Fruit fly (Drosophila melanogaster) whole organism, embryonic: Measurements from ENCODE around the gene CG31381.

ENCODE experiments used
- Atf6 ChIP-seq: fragments of 200-800 bp; sonication (Bioruptor generic); IDR thresholded peaks from 2 replicates; pipeline ENCODE4 v1.3.6; 2022; ENCODE audit warnings: missing biosample characterization, missing genetic modification characterization
- Bdp1 ChIP-seq: fragments of 200-800 bp; sonication (Bioruptor generic); optimal IDR thresholded peaks from 3 replicates; lab custom pipeline; 2016; ENCODE audit warnings: missing biosample characterization, missing genetic modification characterization
- CG10147 ChIP-seq: fragments of 200-800 bp; sonication (Bioruptor generic); optimal IDR thresholded peaks from 2 replicates; lab custom pipeline; 2019; ENCODE audit warnings: missing biosample characterization, mild to moderate bottlenecking, missing genetic modification characterization, moderate library complexity
- CG10431 ChIP-seq: fragments of 200-800 bp; sonication (Bioruptor generic); optimal IDR thresholded peaks from 3 replicates; lab custom pipeline; 2018; ENCODE audit warnings: missing biosample characterization, mild to moderate bottlenecking, missing genetic modification characterization
- CG11723 ChIP-seq: fragments of 200-800 bp; sonication (Bioruptor generic); optimal IDR thresholded peaks from 2 replicates; lab custom pipeline; 2017; ENCODE audit warnings: missing biosample characterization, mild to moderate bottlenecking, missing genetic modification characterization
- CG12659 ChIP-seq: fragments of 200-800 bp; sonication (Bioruptor generic); optimal IDR thresholded peaks from 3 replicates; lab custom pipeline; 2017; ENCODE audit warnings: mild to moderate bottlenecking, missing biosample characterization, missing genetic modification reagents, missing genetic modification characterization
- CG15011 ChIP-seq: fragments of 200-800 bp; sonication (Bioruptor generic); optimal IDR thresholded peaks from 3 replicates; lab custom pipeline; 2018; ENCODE audit warnings: missing biosample characterization, mild to moderate bottlenecking, missing genetic modification characterization
- CG15479 ChIP-seq: fragments of 200-800 bp; sonication (Bioruptor generic); optimal IDR thresholded peaks from 3 replicates; lab custom pipeline; 2019; ENCODE audit warnings: missing biosample characterization, mild to moderate bottlenecking, missing genetic modification characterization, moderate library complexity
- CG15601 ChIP-seq: fragments of 200-800 bp; sonication (Bioruptor generic); optimal IDR thresholded peaks from 3 replicates; lab custom pipeline; 2019; ENCODE audit warnings: missing biosample characterization, mild to moderate bottlenecking, missing genetic modification characterization, moderate library complexity
- CG17829 ChIP-seq: fragments of 200-800 bp; optimal IDR thresholded peaks from 2 replicates; lab custom pipeline; 2019; ENCODE audit warnings: missing biosample characterization, mild to moderate bottlenecking, missing genetic modification characterization, moderate library complexity
- CG17912 ChIP-seq: fragments of 200-800 bp; sonication (Bioruptor generic); optimal IDR thresholded peaks from 2 replicates; lab custom pipeline; 2018; ENCODE audit warnings: missing biosample characterization, mild to moderate bottlenecking, missing genetic modification characterization
- CG18599 ChIP-seq: fragments of 200-800 bp; sonication (Bioruptor generic); optimal IDR thresholded peaks from 3 replicates; lab custom pipeline; 2017; ENCODE audit warnings: missing biosample characterization, missing genetic modification characterization, mild to moderate bottlenecking, moderate library complexity, missing genetic modification reagents
- CG3163 ChIP-seq: fragments of 200-800 bp; sonication (Bioruptor generic); optimal IDR thresholded peaks from 3 replicates; lab custom pipeline; 2016; ENCODE audit warnings: missing biosample characterization, missing genetic modification characterization
- CG43689 ChIP-seq: fragments of 200-800 bp; sonication (Bioruptor generic); IDR thresholded peaks from 2 replicates; pipeline ENCODE4 v1.3.6; 2022; ENCODE audit warnings: missing biosample characterization, missing genetic modification characterization
- CG4707 ChIP-seq: fragments of 200-800 bp; sonication (Bioruptor generic); optimal IDR thresholded peaks from 2 replicates; lab custom pipeline; 2018; ENCODE audit warnings: missing biosample characterization, mild to moderate bottlenecking, missing genetic modification characterization, moderate library complexity
- CG6689 ChIP-seq: fragments of 200-800 bp; sonication (Bioruptor generic); IDR thresholded peaks from 2 replicates; pipeline ENCODE4 v1.3.6; 2022; ENCODE audit warnings: missing biosample characterization, missing genetic modification characterization
- CG8924 ChIP-seq: fragments of 200-800 bp; optimal IDR thresholded peaks from 3 replicates; lab custom pipeline; 2019; ENCODE audit warnings: missing biosample characterization, mild to moderate bottlenecking, missing genetic modification characterization, moderate library complexity
- Deaf1 ChIP-seq: fragments of 200-800 bp; optimal IDR thresholded peaks from 3 replicates; lab custom pipeline; 2019; ENCODE audit warnings: missing biosample characterization, mild to moderate bottlenecking, missing genetic modification characterization, moderate library complexity
- Dip2 ChIP-seq: fragments of 200-800 bp; sonication (Bioruptor generic); IDR thresholded peaks from 2 replicates; pipeline ENCODE4 v1.3.6; 2022; ENCODE audit warnings: missing biosample characterization, missing genetic modification characterization
- H15 ChIP-seq: fragments of 200-800 bp; sonication (Bioruptor generic); IDR thresholded peaks from 3 replicates; pipeline ENCODE4 v1.3.6; 2022; ENCODE audit warnings: missing biosample characterization, missing genetic modification characterization
- HmgD ChIP-seq: fragments of 200-800 bp; sonication (Bioruptor generic); optimal IDR thresholded peaks from 3 replicates; lab custom pipeline; 2016; ENCODE audit warnings: missing biosample characterization, missing genetic modification characterization
- MESR4 ChIP-seq: fragments of 200-800 bp; sonication (Bioruptor generic); optimal IDR thresholded peaks from 2 replicates; lab custom pipeline; 2018; ENCODE audit warnings: missing biosample characterization, mild to moderate bottlenecking, missing genetic modification characterization, moderate library complexity
- Med ChIP-seq: fragments of 200-800 bp; sonication (Bioruptor generic); peaks from one replicate; lab custom pipeline; 2016; ENCODE audit warnings: missing biosample characterization, missing genetic modification characterization, mild to moderate bottlenecking, inconsistent platforms, moderate library complexity
- NK7.1 ChIP-seq: fragments of 200-800 bp; sonication (Bioruptor generic); optimal IDR thresholded peaks from 3 replicates; lab custom pipeline; 2016; ENCODE audit warnings: missing biosample characterization, missing genetic modification characterization
- Opbp ChIP-seq: fragments of 200-800 bp; sonication (Bioruptor generic); IDR thresholded peaks from 3 replicates; pipeline ENCODE4 v1.3.6; 2022; ENCODE audit warnings: missing biosample characterization, missing genetic modification characterization; ENCODE audit not compliant: partially characterized antibody
- Tbp ChIP-seq: fragments of >200 bp; optimal IDR thresholded peaks from 2 replicates; lab custom pipeline; 2018; ENCODE audit warnings: missing biosample characterization, missing genetic modification characterization
- Usf ChIP-seq: fragments of 200-800 bp; sonication (Bioruptor generic); optimal IDR thresholded peaks from 2 replicates; lab custom pipeline; 2017; ENCODE audit warnings: missing genotype, missing biosample characterization, missing genetic modification characterization
- Xbp1 ChIP-seq: fragments of 200-800 bp; sonication (Bioruptor generic); optimal IDR thresholded peaks from 3 replicates; lab custom pipeline; 2016; ENCODE audit warnings: missing biosample characterization, mild to moderate bottlenecking, missing genetic modification characterization
- ato ChIP-seq: fragments of 200-800 bp; sonication (Bioruptor generic); IDR thresholded peaks from 2 replicates; pipeline ENCODE4 v1.3.6; 2022; ENCODE audit warnings: missing biosample characterization, missing genetic modification characterization; ENCODE audit not compliant: partially characterized antibody
- bbx ChIP-seq: fragments of 200-800 bp; sonication (Bioruptor generic); IDR thresholded peaks from 2 replicates; pipeline ENCODE4 v1.3.6; 2022; ENCODE audit warnings: missing biosample characterization, missing genetic modification characterization; ENCODE audit not compliant: partially characterized antibody
- ci ChIP-seq: fragments of 200-800 bp; sonication (Bioruptor generic); IDR thresholded peaks from 3 replicates; pipeline ENCODE4 v1.3.6; 2022; ENCODE audit warnings: missing biosample characterization, missing genetic modification characterization
- corto ChIP-seq: fragments of 200-800 bp; sonication (Bioruptor generic); optimal IDR thresholded peaks from 2 replicates; lab custom pipeline; 2016; ENCODE audit warnings: missing biosample characterization, mild to moderate bottlenecking, missing genetic modification characterization, moderate library complexity
- crol ChIP-seq: fragments of 200-800 bp; sonication (Bioruptor generic); IDR thresholded peaks from 2 replicates; pipeline ENCODE4 v1.3.6; 2022; ENCODE audit warnings: missing biosample characterization, missing genetic modification characterization
- ewg ChIP-seq: fragments of 200-800 bp; sonication (Bioruptor generic); optimal IDR thresholded peaks from 3 replicates; lab custom pipeline; 2017; ENCODE audit warnings: mild to moderate bottlenecking, missing biosample characterization, missing genetic modification reagents, missing genetic modification characterization
- gcm2 ChIP-seq: fragments of 200-800 bp; sonication (Bioruptor generic); optimal IDR thresholded peaks from 2 replicates; lab custom pipeline; 2016; ENCODE audit warnings: missing biosample characterization, missing genetic modification characterization
- gsb-n ChIP-seq: fragments of 200-800 bp; sonication (Bioruptor generic); optimal IDR thresholded peaks from 3 replicates; lab custom pipeline; 2018; ENCODE audit warnings: missing biosample characterization, mild to moderate bottlenecking, missing genetic modification characterization
- gt ChIP-seq: fragments of 200-800 bp; sonication (Bioruptor generic); IDR thresholded peaks from 2 replicates; pipeline ENCODE4 v1.3.6; 2022; ENCODE audit warnings: missing biosample characterization, missing genetic modification characterization
- kay ChIP-seq: fragments of 200-800 bp; sonication (Bioruptor generic); optimal IDR thresholded peaks from 2 replicates; lab custom pipeline; 2016; ENCODE audit warnings: missing biosample characterization, missing genetic modification characterization
- nerfin-1 ChIP-seq: fragments of 200-800 bp; sonication (Bioruptor generic); optimal IDR thresholded peaks from 3 replicates; lab custom pipeline; 2019; ENCODE audit warnings: missing biosample characterization, mild to moderate bottlenecking, missing genetic modification characterization, moderate library complexity
- pfk ChIP-seq: fragments of 200-800 bp; sonication (Bioruptor generic); optimal IDR thresholded peaks from 2 replicates; lab custom pipeline; 2018; ENCODE audit warnings: missing biosample characterization, mild to moderate bottlenecking, missing genetic modification characterization, moderate library complexity
- pros ChIP-seq: fragments of 200-800 bp; sonication (Bioruptor generic); optimal IDR thresholded peaks from 3 replicates; lab custom pipeline; 2019; ENCODE audit warnings: missing biosample characterization, mild to moderate bottlenecking, missing genetic modification characterization, moderate library complexity
- sqz ChIP-seq: fragments of 200-800 bp; sonication (Bioruptor generic); optimal IDR thresholded peaks from 3 replicates; lab custom pipeline; 2018; ENCODE audit warnings: missing biosample characterization, mild to moderate bottlenecking, missing genetic modification characterization
- tll ChIP-seq, 2 experiments: fragments of 200-800 bp in 1 of 2; fragments of >200 bp in 1 of 2; sonication (Bioruptor generic) in 1 of 2; optimal IDR thresholded peaks; 2 replicates each; lab custom pipeline; 2017 to 2019; ENCODE audit warnings: missing biosample characterization in 2 of 2, missing genetic modification characterization in 2 of 2, mild to moderate bottlenecking in 1 of 2, moderate library complexity in 1 of 2
- zen ChIP-seq: fragments of 200-800 bp; sonication (Bioruptor generic); optimal IDR thresholded peaks from 3 replicates; lab custom pipeline; 2018; ENCODE audit warnings: missing biosample characterization, mild to moderate bottlenecking, missing genetic modification characterization, moderate library complexity

CG31381 gene

dm6 chr3R:24864719-24865400 lies 12.0 kb upstream of the CG31381 start, which contains the start of the genes Srg1 and Elal (continued):
- TF ChIP-seq Atf6 (GFP tag; lab: Robert Waterston, UW) (peak; percentile 11; the same call in 1 of the 2 replicates), CG8924 (peak; percentile 35), Bdp1 (no peak), gcm2 (no peak), CG3163 (GFP tag; lab: Kevin White, UChicago) (no peak), Xbp1 (GFP tag; lab: Kevin White, UChicago) (peak; percentile 6)

DNA sequence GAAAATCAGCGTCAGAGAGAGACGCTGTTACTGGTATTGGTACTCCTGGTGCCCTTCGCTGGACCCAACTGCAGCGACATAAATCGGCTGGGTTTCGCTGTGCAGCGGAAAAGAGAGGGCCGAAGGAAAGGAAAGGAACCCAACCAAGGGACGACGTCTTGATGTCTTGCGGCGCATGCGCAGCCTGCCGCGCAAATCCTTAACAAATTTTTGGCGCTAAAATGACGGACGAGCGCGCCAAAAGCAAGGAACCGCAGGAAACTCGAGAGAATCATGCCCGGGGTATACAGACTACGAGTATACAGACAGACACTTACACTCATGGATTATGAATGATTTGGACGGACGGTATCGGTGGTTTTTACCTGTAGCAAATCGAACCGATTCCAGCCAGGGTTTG lies 9.9 kb upstream of the CG31381 start:
- TF ChIP-seq ewg (GFP tag; lab: Kevin White, UChicago) (peak; percentile 38), pros (GFP tag; lab: Kevin White, UChicago) (peak; percentile 65), corto (no peak), gt (GFP tag; lab: Robert Waterston, UW) (no peak), Usf (no peak), CG15011 (GFP tag; lab: Kevin White, UChicago) (no peak), tll (GFP tag; optimal IDR thresholded peaks at IDR 0.05; lab: Kevin White, UChicago) (peak in 1 of 2 experiments; percentile 60), zen (tag; lab: Kevin White, UChicago) (peak; percentile 20), H15 (0 out of 3 replicates have a peak, but pooled peaks have one; percentile 11), CG15479 (GFP tag; lab: Kevin White, UChicago) (peak; percentile 92), ato (GFP tag; lab: Robert Waterston, UW) (no peak), CG10147 (GFP tag; lab: Kevin White, UChicago) (no peak)

- TF ChIP-seq Opbp (GFP tag; lab: Robert Waterston, UW) (0 out of 3 replicates have a peak, but pooled peaks have one; percentile 25), Med (GFP tag; lab: Kevin White, UChicago) (peak; percentile 28), CG17829 (tag; lab: Kevin White, UChicago) (no peak), CG10431 (peak; percentile 100), crol (peak; percentile 65; the same call in 1 of the 2 replicates), nerfin-1 (peak; percentile 66), Deaf1 (tag; lab: Kevin White, UChicago) (no peak), pros (GFP tag; lab: Kevin White, UChicago) (peak; percentile 83)
Observed at dm6 chr3R:24867956-24868355, 8.9 kb upstream of the CG31381 start.

dm6 chr3R:24870389-24871048 lies 6.3 kb upstream of the CG31381 start, which contains the start of gene CycB3:
Gene CycB3 (minus strand): TSS chr3R:24870816.
- TF ChIP-seq ci (GFP tag; lab: Robert Waterston, UW) (peak; percentile 67; the same call in 1 of the 3 replicates), CG43689 (GFP tag; lab: Robert Waterston, UW) (no peak), HmgD (GFP tag; lab: Kevin White, UChicago) (peak; percentile 37), MESR4 (GFP tag; lab: Kevin White, UChicago) (peak; percentile 64), CG6689 (no peak), CG18599 (GFP tag; lab: Kevin White, UChicago) (no peak), bbx (peak; percentile 50; the same call in 1 of the 2 replicates), Dip2 (no peak), kay (no peak), Tbp (peak; percentile 17), pfk (GFP tag; lab: Kevin White, UChicago) (peak; percentile 38), NK7.1 (no peak), CG15601 (tag; lab: Kevin White, UChicago) (peak; percentile 4), CG17912 (GFP tag; lab: Kevin White, UChicago) (peak; percentile 69), sqz (GFP tag; lab: Kevin White, UChicago) (peak; percentile 43), CG4707 (GFP tag; lab: Kevin White, UChicago) (no peak), CG12659 (GFP tag; lab: Kevin White, UChicago) (peak; percentile 51), gsb-n (tag; lab: Kevin White, UChicago) (peak; percentile 11), CG11723 (GFP tag; lab: Kevin White, UChicago) (peak; percentile 3)
